Fruit fly (Drosophila melanogaster) whole organism, wandering third instar larva: Measurements from ENCODE around the gene sba.

ENCODE experiments used
- Abd-B ChIP-seq: fragments of >200 bp; optimal IDR thresholded peaks from 2 replicates; lab custom pipeline; 2017; ENCODE audit warnings: missing biosample characterization, missing genetic modification characterization
- CG32264 ChIP-seq: fragments of 200-800 bp; sonication (Bioruptor generic); optimal IDR thresholded peaks from 2 replicates; lab custom pipeline; 2016; ENCODE audit warnings: missing biosample characterization, missing genetic modification characterization
- CrebA ChIP-seq: fragments of 200-800 bp; sonication (Bioruptor generic); optimal IDR thresholded peaks from 2 replicates; lab custom pipeline; 2016; ENCODE audit warnings: missing biosample characterization, mild to moderate bottlenecking, missing genetic modification characterization, borderline replicate concordance
- Dfd ChIP-seq: fragments of >200 bp; optimal IDR thresholded peaks from 2 replicates; lab custom pipeline; 2017; ENCODE audit warnings: missing biosample characterization, missing genetic modification characterization
- Dif ChIP-seq: fragments of 200-275, 200-300 bp; sonication (Bioruptor generic); optimal IDR thresholded peaks from 2 replicates; lab custom pipeline; 2018; ENCODE audit warnings: missing biosample characterization, missing genetic modification characterization; ENCODE audit not compliant: partially characterized antibody
- GATAd ChIP-seq: sonication (Bioruptor generic); optimal IDR thresholded peaks from 2 replicates; lab custom pipeline; 2016; ENCODE audit warnings: missing biosample characterization, missing genetic modification characterization
- HLH106 ChIP-seq: fragments of 200-800 bp; optimal IDR thresholded peaks from 3 replicates; lab custom pipeline; 2019; ENCODE audit warnings: missing biosample characterization, mild to moderate bottlenecking, missing genetic modification characterization, moderate library complexity
- Hr83 ChIP-seq: fragments of 200-300 bp; sonication (Bioruptor generic); optimal IDR thresholded peaks from 2 replicates; lab custom pipeline; 2016; ENCODE audit warnings: missing biosample characterization, mild to moderate bottlenecking, missing genetic modification characterization, moderate library complexity; ENCODE audit not compliant: poor library complexity, severe bottlenecking
- Jra ChIP-seq: sonication (Bioruptor generic); optimal IDR thresholded peaks from 2 replicates; lab custom pipeline; 2016; ENCODE audit warnings: missing biosample characterization, missing genetic modification characterization
- Mio ChIP-seq: sonication (Bioruptor generic); optimal IDR thresholded peaks from 2 replicates; lab custom pipeline; 2016; ENCODE audit warnings: missing biosample characterization, missing genetic modification characterization
- N ChIP-seq: fragments of >200 bp; optimal IDR thresholded peaks from 2 replicates; lab custom pipeline; 2018; ENCODE audit warnings: missing biosample characterization, missing external identifiers, missing genetic modification characterization
- OdsH ChIP-seq: fragments of 200-800 bp; sonication (Bioruptor generic); optimal IDR thresholded peaks from 2 replicates; lab custom pipeline; 2016; ENCODE audit warnings: missing biosample characterization, mild to moderate bottlenecking, missing genetic modification characterization
- Rel ChIP-seq, 2 experiments: fragments of 200-800 bp; sonication (Bioruptor generic) in 1 of 2; optimal IDR thresholded peaks; 2 replicates in 1 of 2; 3 replicates in 1 of 2; lab custom pipeline; 2016 to 2019; ENCODE audit warnings: mild to moderate bottlenecking in 2 of 2, missing biosample characterization in 2 of 2, missing genetic modification characterization in 2 of 2, moderate library complexity in 1 of 2
- Sp1 ChIP-seq: fragments of 200-800 bp; sonication (Bioruptor generic); optimal IDR thresholded peaks from 3 replicates; lab custom pipeline; 2019; ENCODE audit warnings: missing biosample characterization, mild to moderate bottlenecking, missing genetic modification characterization, moderate library complexity
- Vsx2 ChIP-seq: fragments of 200-300, 225-300 bp; sonication (Bioruptor generic); optimal IDR thresholded peaks from 2 replicates; lab custom pipeline; 2018; ENCODE audit warnings: missing biosample characterization, missing genetic modification characterization; ENCODE audit not compliant: partially characterized antibody
- brk ChIP-seq: fragments of 200-800 bp; sonication (Bioruptor generic); optimal IDR thresholded peaks from 2 replicates; lab custom pipeline; 2016; ENCODE audit warnings: missing biosample characterization, mild to moderate bottlenecking, missing genetic modification characterization
- dl ChIP-seq, 2 experiments: fragments of 175-275, 200-275 bp in 1 of 2; fragments of 200-275 bp in 1 of 2; sonication (Bioruptor generic); optimal IDR thresholded peaks; lab custom pipeline; 2018; ENCODE audit warnings: mild to moderate bottlenecking in 2 of 2, missing biosample characterization in 2 of 2, missing genetic modification characterization in 2 of 2, moderate library complexity in 2 of 2; ENCODE audit not compliant: partially characterized antibody in 2 of 2, insufficient read depth in 1 of 2
- dmrt93B ChIP-seq: fragments of 200-800 bp; sonication (Bioruptor generic); optimal IDR thresholded peaks from 2 replicates; lab custom pipeline; 2018; ENCODE audit warnings: missing biosample characterization, mild to moderate bottlenecking, missing genetic modification characterization
- dsf ChIP-seq: sonication (Bioruptor generic); optimal IDR thresholded peaks from 2 replicates; lab custom pipeline; 2016; ENCODE audit warnings: missing biosample characterization, missing genetic modification characterization, borderline replicate concordance
- foxo ChIP-seq, 2 experiments: fragments of 200-800 bp; sonication (Bioruptor generic); optimal IDR thresholded peaks; 2 replicates in 1 of 2; 3 replicates in 1 of 2; lab custom pipeline; 2016 to 2017; ENCODE audit warnings: missing biosample characterization in 2 of 2, missing genetic modification characterization in 2 of 2
- fru ChIP-seq: fragments of 200-800 bp; sonication (Bioruptor generic); optimal IDR thresholded peaks from 3 replicates; lab custom pipeline; 2016; ENCODE audit warnings: missing biosample characterization, mild to moderate bottlenecking, missing genetic modification characterization
- lola ChIP-seq: fragments of >200 bp; optimal IDR thresholded peaks from 2 replicates; lab custom pipeline; 2017; ENCODE audit warnings: missing biosample characterization, missing genetic modification characterization
- psq ChIP-seq: fragments of 200-800 bp; sonication (Bioruptor generic); optimal IDR thresholded peaks from 3 replicates; lab custom pipeline; 2017; ENCODE audit warnings: missing biosample characterization, mild to moderate bottlenecking, missing genetic modification characterization, moderate library complexity
- rgr ChIP-seq: fragments of 200-800 bp; sonication (Bioruptor generic); optimal IDR thresholded peaks from 3 replicates; lab custom pipeline; 2016; ENCODE audit warnings: missing biosample characterization, mild to moderate bottlenecking, missing genetic modification characterization
- sage ChIP-seq: fragments of 200-800 bp; sonication (Bioruptor generic); optimal IDR thresholded peaks from 2 replicates; lab custom pipeline; 2016; ENCODE audit warnings: missing biosample characterization, mild to moderate bottlenecking, missing genetic modification characterization
- woc ChIP-seq: sonication (Bioruptor generic); optimal IDR thresholded peaks from 2 replicates; lab custom pipeline; 2016; ENCODE audit warnings: missing biosample characterization, mild to moderate bottlenecking, missing genetic modification characterization

sba gene

DNA sequence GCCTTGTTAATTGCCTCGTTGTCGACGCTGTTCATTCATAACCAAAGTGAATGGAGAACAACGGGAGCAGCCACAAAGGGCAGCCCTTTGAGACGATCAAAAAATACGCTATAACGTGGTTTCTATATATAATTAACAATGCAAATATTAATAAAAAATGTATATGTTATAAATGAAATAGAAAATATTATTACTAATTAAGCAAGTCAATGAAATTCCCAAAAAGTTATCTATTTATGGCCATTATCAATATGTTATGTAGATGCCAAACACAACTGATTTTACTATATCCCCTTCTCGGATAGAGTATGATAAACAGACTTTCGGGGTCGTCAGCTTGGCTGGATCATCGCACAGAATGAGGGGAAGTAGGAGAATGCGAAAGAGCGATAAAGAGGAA, 46.7 kb upstream of the sba start:
- TF ChIP-seq lola (GFP tag; lab: Kevin White, UChicago): no peak
- no peak for TF ChIP-seq Sp1
- no peak for TF ChIP-seq OdsH (GFP tag; lab: Kevin White, UChicago)
- no peak for TF ChIP-seq dsf (GFP tag; lab: Kevin White, UChicago)
- no peak for TF ChIP-seq fru (GFP tag; lab: Kevin White, UChicago)
- TF ChIP-seq rgr (GFP tag; lab: Kevin White, UChicago): no peak
- TF ChIP-seq sage (GFP tag; lab: Kevin White, UChicago): no peak
- TF ChIP-seq Dif (GFP tag; lab: Kevin White, UChicago): no peak
- no peak for TF ChIP-seq GATAd
- TF ChIP-seq Rel (GFP tag; optimal IDR thresholded peaks at IDR 0.05; lab: Kevin White, UChicago): no peak
- TF ChIP-seq Rel (tag; optimal IDR thresholded peaks at IDR 0.05; lab: Kevin White, UChicago): no peak
- no peak for TF ChIP-seq Jra (GFP tag; lab: Kevin White, UChicago)
- TF ChIP-seq woc (GFP tag; lab: Kevin White, UChicago): no peak

DNA sequence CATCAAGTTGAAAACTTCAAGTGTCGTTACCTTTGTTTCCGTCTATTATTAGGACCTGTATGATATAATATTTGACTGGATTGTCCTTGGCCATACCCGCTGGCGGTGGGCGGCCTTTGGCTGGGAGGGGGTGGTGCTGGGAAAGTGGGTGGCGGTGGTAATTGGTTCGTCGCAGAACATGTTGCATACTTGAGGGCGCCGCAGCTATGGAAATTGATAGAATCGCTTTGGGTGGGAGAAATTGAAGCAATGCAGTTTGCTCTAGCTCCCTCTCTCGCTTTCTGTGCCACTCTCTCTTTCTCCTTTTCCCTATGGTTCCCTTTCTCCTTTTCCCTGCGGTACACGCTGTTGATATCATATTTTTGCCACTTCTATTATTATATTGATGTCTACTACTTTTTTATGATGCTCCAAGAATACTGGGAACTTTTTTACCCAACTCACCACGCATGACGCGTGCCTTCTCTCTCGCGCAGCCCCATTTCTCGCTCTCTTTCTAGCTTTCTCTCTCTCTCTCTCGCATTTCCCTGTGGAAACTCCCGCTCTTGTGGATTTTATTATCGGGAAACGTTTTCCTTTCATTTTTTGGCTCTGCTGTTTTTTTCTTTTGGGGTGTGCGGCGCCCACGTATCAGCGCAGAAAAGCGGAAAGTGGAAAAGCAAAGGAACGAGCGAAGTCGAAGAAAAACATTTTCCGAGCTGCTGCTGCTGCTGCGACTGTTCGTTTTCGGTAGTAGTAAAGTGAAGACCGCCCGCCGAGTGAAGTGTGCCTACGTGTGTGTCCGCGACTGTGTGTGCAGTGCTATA, 42.3 kb upstream of the sba start:
- TF ChIP-seq Dif (GFP tag; lab: Kevin White, UChicago): no peak
- TF ChIP-seq Vsx2 (GFP tag; lab: Kevin White, UChicago): no peak
- no peak for TF ChIP-seq Hr83 (GFP tag; lab: Kevin White, UChicago)
- no peak for TF ChIP-seq GATAd
- TF ChIP-seq Rel (GFP tag; optimal IDR thresholded peaks at IDR 0.05; lab: Kevin White, UChicago): no peak
- TF ChIP-seq Rel (tag; optimal IDR thresholded peaks at IDR 0.05; lab: Kevin White, UChicago): no peak
- no peak for TF ChIP-seq psq (GFP tag; lab: Kevin White, UChicago)
- TF ChIP-seq CG32264 (GFP tag; lab: Kevin White, UChicago): no peak
- no peak for TF ChIP-seq Sp1
- TF ChIP-seq brk (GFP tag; lab: Kevin White, UChicago): no peak
- no peak for TF ChIP-seq N
- TF ChIP-seq foxo (GFP tag; optimal IDR thresholded peaks at IDR 0.05; lab: Kevin White, UChicago): no peak
- TF ChIP-seq Mio (GFP tag; lab: Kevin White, UChicago): no peak
- TF ChIP-seq, all 38 proteins: peak for 0

DNA sequence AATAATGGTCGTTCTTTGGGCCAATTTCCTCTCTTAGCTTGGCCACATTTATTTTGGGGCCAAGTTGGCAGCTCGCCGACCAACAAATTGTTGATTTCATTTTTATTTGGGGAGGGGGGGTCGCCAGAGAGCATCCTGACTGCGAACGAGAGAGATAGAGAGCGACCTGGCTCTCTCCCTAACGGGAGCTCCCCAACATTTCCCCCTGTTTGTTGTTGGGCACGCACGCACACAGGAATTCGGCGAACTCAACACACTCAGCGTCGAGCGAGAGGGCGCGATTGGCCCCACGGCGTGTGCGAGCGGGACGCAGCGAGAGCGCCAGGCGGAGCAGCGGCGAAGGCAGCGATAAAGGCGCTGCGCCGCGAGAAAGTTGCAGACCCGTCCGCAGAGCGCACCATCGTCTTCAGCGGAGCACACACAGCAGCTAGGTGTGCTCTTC, 40.0 kb upstream of the sba start, which contains the start of gene CG31140:
Gene CG31140 (plus strand): TSS at position 400 of the 442 bp plus-strand sequence.
- peak; percentile 6 for TF ChIP-seq rgr (GFP tag; lab: Kevin White, UChicago)
- TF ChIP-seq dmrt93B (GFP tag; lab: Kevin White, UChicago): no peak
- peak in 1 of 2 experiments; percentile 6 for TF ChIP-seq dl (GFP tag; optimal IDR thresholded peaks at IDR 0.05; lab: Kevin White, UChicago; ENCODE audit: insufficient read depth in 1 of 2, partially characterized antibody in 2 of 2)
- TF ChIP-seq Sp1: peak; percentile 26
- peak; percentile 43 for TF ChIP-seq Dif (GFP tag; lab: Kevin White, UChicago)
- no peak for TF ChIP-seq Rel (GFP tag; optimal IDR thresholded peaks at IDR 0.05; lab: Kevin White, UChicago)
- TF ChIP-seq Rel (tag; optimal IDR thresholded peaks at IDR 0.05; lab: Kevin White, UChicago): peak; percentile 22
- TF ChIP-seq Abd-B (GFP tag; lab: Kevin White, UChicago): no peak
- TF ChIP-seq Vsx2 (GFP tag; lab: Kevin White, UChicago): peak; percentile 10
- TF ChIP-seq, all 38 proteins: peak for 6

dm6 chr3R:23960865-23961264, 38.1 kb upstream of the sba start:
- TF ChIP-seq Dif (GFP tag; lab: Kevin White, UChicago) (no peak), GATAd (no peak), CrebA (GFP tag; lab: Kevin White, UChicago) (no peak), fru (GFP tag; lab: Kevin White, UChicago) (no peak), woc (GFP tag; lab: Kevin White, UChicago) (no peak), HLH106 (no peak), dl (GFP tag; optimal IDR thresholded peaks at IDR 0.05; lab: Kevin White, UChicago; ENCODE audit: insufficient read depth in 1 of 2, partially characterized antibody in 2 of 2) (no peak), dsf (GFP tag; lab: Kevin White, UChicago) (no peak), Hr83 (GFP tag; lab: Kevin White, UChicago) (no peak), Dfd (GFP tag; lab: Kevin White, UChicago) (no peak)
- TF ChIP-seq, all 38 proteins: peak for 0
